Fruit fly (Drosophila melanogaster) whole organism, embryonic: ENCODE results near the gene CG13086.

Source experiments
- CG10321 ChIP-seq: fragments of 200-800 bp; sonication (Bioruptor generic); IDR thresholded peaks from 2 replicates; pipeline ENCODE4 v1.3.6; 2022; ENCODE audit warnings: missing biosample characterization, missing genetic modification characterization
- CG10979 ChIP-seq: fragments of 200-800 bp; sonication (Bioruptor generic); optimal IDR thresholded peaks from 2 replicates; lab custom pipeline; 2018; ENCODE audit warnings: missing biosample characterization, mild to moderate bottlenecking, missing genetic modification characterization, moderate library complexity
- CG11247 ChIP-seq: fragments of 200-800 bp; sonication (Bioruptor generic); IDR thresholded peaks from 2 replicates; pipeline ENCODE4 v1.3.6; 2022; ENCODE audit warnings: missing biosample characterization, missing genetic modification characterization
- CG11696 ChIP-seq: fragments of 200-800 bp; sonication (Bioruptor generic); IDR thresholded peaks from 2 replicates; pipeline ENCODE4 v1.3.6; 2022; ENCODE audit warnings: missing biosample characterization, missing genetic modification characterization
- CG12236 ChIP-seq: fragments of 200-800 bp; sonication (Bioruptor generic); optimal IDR thresholded peaks from 2 replicates; lab custom pipeline; 2016; ENCODE audit warnings: missing biosample characterization, missing genetic modification characterization
- CG12299 ChIP-seq: fragments of 200-800 bp; sonication (Bioruptor generic); optimal IDR thresholded peaks from 2 replicates; lab custom pipeline; 2018; ENCODE audit warnings: missing biosample characterization, mild to moderate bottlenecking, missing genetic modification characterization
- CG13775 ChIP-seq: fragments of 200-800 bp; sonication (Bioruptor generic); optimal IDR thresholded peaks from 3 replicates; lab custom pipeline; 2017; ENCODE audit warnings: missing biosample characterization, mild to moderate bottlenecking, missing genetic modification characterization
- CG15011 ChIP-seq: fragments of 200-800 bp; sonication (Bioruptor generic); optimal IDR thresholded peaks from 3 replicates; lab custom pipeline; 2018; ENCODE audit warnings: missing biosample characterization, mild to moderate bottlenecking, missing genetic modification characterization
- CG15601 ChIP-seq: fragments of 200-800 bp; sonication (Bioruptor generic); optimal IDR thresholded peaks from 3 replicates; lab custom pipeline; 2019; ENCODE audit warnings: missing biosample characterization, mild to moderate bottlenecking, missing genetic modification characterization, moderate library complexity
- CG16813 ChIP-seq: fragments of 200-800 bp; sonication (Bioruptor generic); IDR thresholded peaks from 3 replicates; pipeline ENCODE4 v1.3.6; 2022; ENCODE audit warnings: missing biosample characterization, missing genetic modification characterization; ENCODE audit not compliant: partially characterized antibody
- CG17328 ChIP-seq: fragments of 200-800 bp; sonication (Bioruptor generic); IDR thresholded peaks from 2 replicates; pipeline ENCODE4 v1.3.6; 2022; ENCODE audit warnings: missing biosample characterization, missing genetic modification characterization
- CG1792 ChIP-seq: fragments of 200-800 bp; sonication (Bioruptor generic); optimal IDR thresholded peaks from 2 replicates; lab custom pipeline; 2016; ENCODE audit warnings: missing biosample characterization, missing genetic modification characterization
- CG2712 ChIP-seq: fragments of 200-800 bp; optimal IDR thresholded peaks from 3 replicates; lab custom pipeline; 2019; ENCODE audit warnings: missing biosample characterization, mild to moderate bottlenecking, missing genetic modification characterization, moderate library complexity
- CG2889 ChIP-seq: fragments of 200-800 bp; sonication (Bioruptor generic); IDR thresholded peaks from 3 replicates; pipeline ENCODE4 v1.3.6; 2022; ENCODE audit warnings: missing biosample characterization, missing genetic modification characterization
- CG30403 ChIP-seq: fragments of 200-800 bp; sonication (Bioruptor generic); optimal IDR thresholded peaks from 3 replicates; lab custom pipeline; 2016; ENCODE audit warnings: missing biosample characterization, missing genetic modification characterization
- CG30431 ChIP-seq: fragments of 200-800 bp; sonication (Bioruptor generic); optimal IDR thresholded peaks from 2 replicates; lab custom pipeline; 2017; ENCODE audit warnings: missing biosample characterization, missing genetic modification characterization
- CG32767 ChIP-seq: fragments of 200-800 bp; sonication (Bioruptor generic); IDR thresholded peaks from 2 replicates; pipeline ENCODE4 v1.3.6; 2022; ENCODE audit warnings: missing biosample characterization, missing genetic modification characterization
- CG33213 ChIP-seq: fragments of 200-800 bp; sonication (Bioruptor generic); optimal IDR thresholded peaks from 3 replicates; lab custom pipeline; 2016; ENCODE audit warnings: missing biosample characterization, missing genetic modification characterization
- CG34224 ChIP-seq: fragments of 200-800 bp; sonication (Bioruptor generic); IDR thresholded peaks from 3 replicates; pipeline ENCODE4 v1.3.6; 2022; ENCODE audit warnings: missing biosample characterization, missing genetic modification characterization; ENCODE audit not compliant: partially characterized antibody
- CG5180 ChIP-seq: fragments of 200-800 bp; sonication (Bioruptor generic); optimal IDR thresholded peaks from 3 replicates; lab custom pipeline; 2017; ENCODE audit warnings: missing biosample characterization, missing genetic modification characterization, mild to moderate bottlenecking, moderate library complexity, missing genetic modification reagents
- CG6791 ChIP-seq: fragments of 200-800 bp; sonication (Bioruptor generic); IDR thresholded peaks from 3 replicates; pipeline ENCODE4 v1.3.6; 2022; ENCODE audit warnings: missing biosample characterization, missing genetic modification characterization; ENCODE audit not compliant: partially characterized antibody
- Camta ChIP-seq: fragments of 200-800 bp; sonication (Bioruptor generic); optimal IDR thresholded peaks from 2 replicates; lab custom pipeline; 2016; ENCODE audit warnings: missing biosample characterization, missing genetic modification characterization
- CrebB ChIP-seq: fragments of 200-800 bp; sonication (Bioruptor generic); optimal IDR thresholded peaks from 3 replicates; lab custom pipeline; 2018; ENCODE audit warnings: missing biosample characterization, mild to moderate bottlenecking, missing genetic modification characterization
- Dll ChIP-seq: fragments of 200-800 bp; sonication (Bioruptor generic); IDR thresholded peaks from 4 replicates; pipeline ENCODE4 v1.3.6; 2022; ENCODE audit warnings: missing biosample characterization, missing genetic modification characterization; ENCODE audit not compliant: partially characterized antibody
- HHEX ChIP-seq: fragments of 200-800 bp; sonication (Bioruptor generic); optimal IDR thresholded peaks from 3 replicates; lab custom pipeline; 2017; ENCODE audit warnings: missing biosample characterization, mild to moderate bottlenecking, missing genetic modification characterization, missing genetic modification reagents
- Hr78 ChIP-seq, 2 experiments: fragments of 200-800 bp in 1 of 2; fragments of >200 bp in 1 of 2; sonication (Bioruptor generic) in 1 of 2; optimal IDR thresholded peaks; 2 replicates each; lab custom pipeline; 2017 to 2019; ENCODE audit warnings: missing biosample characterization in 2 of 2, missing genetic modification characterization in 2 of 2, mild to moderate bottlenecking in 1 of 2, moderate library complexity in 1 of 2
- Lhr ChIP-seq: fragments of 200-800 bp; sonication (Bioruptor generic); optimal IDR thresholded peaks from 3 replicates; lab custom pipeline; 2017; ENCODE audit warnings: mild to moderate bottlenecking, missing biosample characterization, missing genetic modification reagents, missing genetic modification characterization
- Lpt ChIP-seq: fragments of >200 bp; optimal IDR thresholded peaks from 2 replicates; lab custom pipeline; 2018; ENCODE audit warnings: missing biosample characterization, missing genetic modification characterization
- Mrtf ChIP-seq: fragments of 200-800 bp; sonication (Bioruptor generic); IDR thresholded peaks from 3 replicates; pipeline ENCODE4 v1.3.6; 2022; ENCODE audit warnings: missing biosample characterization, missing genetic modification characterization
- Spps ChIP-seq: fragments of 200-800 bp; sonication (Bioruptor generic); optimal IDR thresholded peaks from 2 replicates; lab custom pipeline; 2018; ENCODE audit warnings: missing biosample characterization, mild to moderate bottlenecking, missing genetic modification characterization
- Sry-δ ChIP-seq: fragments of 200-800 bp; sonication (Bioruptor generic); optimal IDR thresholded peaks from 2 replicates; lab custom pipeline; 2016; ENCODE audit warnings: missing biosample characterization, missing genetic modification characterization
- Stat92E ChIP-seq, 3 experiments: fragments of >200 bp in 2 of 3; fragments of 200-800 bp in 1 of 3; sonication (Bioruptor generic) in 1 of 3; optimal IDR thresholded peaks; 2 replicates each; lab custom pipeline; 2017 to 2019; ENCODE audit warnings: missing biosample characterization in 3 of 3, missing genetic modification characterization in 3 of 3, mild to moderate bottlenecking in 1 of 3, moderate library complexity in 1 of 3
- ab ChIP-seq: fragments of 200-800 bp; sonication (Bioruptor generic); optimal IDR thresholded peaks from 2 replicates; lab custom pipeline; 2016; ENCODE audit warnings: missing biosample characterization, missing genetic modification characterization
- abd-A ChIP-seq: fragments of 200-800 bp; sonication (Bioruptor generic); optimal IDR thresholded peaks from 3 replicates; lab custom pipeline; 2019; ENCODE audit warnings: missing biosample characterization, mild to moderate bottlenecking, missing genetic modification characterization, moderate library complexity
- chif ChIP-seq, 2 experiments: fragments of 200-800 bp; sonication (Bioruptor generic); optimal IDR thresholded peaks; 3 replicates each; lab custom pipeline; 2016; ENCODE audit warnings: missing biosample characterization in 2 of 2, missing genetic modification characterization in 2 of 2
- danr ChIP-seq: fragments of 200-800 bp; sonication (Bioruptor generic); IDR thresholded peaks from 2 replicates; pipeline ENCODE4 v1.3.6; 2022; ENCODE audit warnings: missing biosample characterization, missing genetic modification characterization
- dysf ChIP-seq: fragments of 200-800 bp; sonication (Bioruptor generic); IDR thresholded peaks from 3 replicates; pipeline ENCODE4 v1.3.6; 2022; ENCODE audit warnings: missing biosample characterization, missing genetic modification characterization
- fd3F ChIP-seq: fragments of 200-800 bp; sonication (Bioruptor generic); optimal IDR thresholded peaks from 2 replicates; lab custom pipeline; 2018; ENCODE audit warnings: missing biosample characterization, mild to moderate bottlenecking, missing genetic modification characterization, moderate library complexity
- gfzf ChIP-seq: fragments of 200-800 bp; sonication (Bioruptor generic); optimal IDR thresholded peaks from 2 replicates; lab custom pipeline; 2016; ENCODE audit warnings: missing biosample characterization, mild to moderate bottlenecking, missing genetic modification characterization, moderate library complexity
- h ChIP-seq: fragments of >200 bp; optimal IDR thresholded peaks from 2 replicates; lab custom pipeline; 2017
- jigr1 ChIP-seq: fragments of 200-800 bp; sonication (Bioruptor generic); IDR thresholded peaks from 3 replicates; pipeline ENCODE4 v1.3.6; 2022; ENCODE audit warnings: missing biosample characterization, missing genetic modification characterization
- kni ChIP-seq: fragments of 200-800 bp; sonication (Bioruptor generic); optimal IDR thresholded peaks from 3 replicates; lab custom pipeline; 2017; ENCODE audit warnings: mild to moderate bottlenecking, missing biosample characterization, missing genetic modification reagents, missing genetic modification characterization
- nau ChIP-seq: fragments of 200-800 bp; sonication (Bioruptor generic); optimal IDR thresholded peaks from 3 replicates; lab custom pipeline; 2017; ENCODE audit warnings: missing biosample characterization, mild to moderate bottlenecking, missing genetic modification characterization, missing genetic modification reagents
- pita ChIP-seq: fragments of 200-800 bp; sonication (Bioruptor generic); optimal IDR thresholded peaks from 2 replicates; lab custom pipeline; 2017; ENCODE audit warnings: missing biosample characterization, mild to moderate bottlenecking, missing genetic modification characterization
- pnt ChIP-seq: fragments of 200-800 bp; sonication (Bioruptor generic); optimal IDR thresholded peaks from 3 replicates; lab custom pipeline; 2016; ENCODE audit warnings: missing biosample characterization, missing genetic modification characterization
- rib ChIP-seq: fragments of 200-800 bp; sonication (Bioruptor generic); IDR thresholded peaks from 2 replicates; pipeline ENCODE4 v1.3.6; 2022; ENCODE audit warnings: missing biosample characterization, missing genetic modification characterization
- sob ChIP-seq: fragments of 200-800 bp; sonication (Bioruptor generic); IDR thresholded peaks from 2 replicates; pipeline ENCODE4 v1.3.6; 2022; ENCODE audit warnings: missing biosample characterization, missing genetic modification characterization
- ssp ChIP-seq: fragments of 200-800 bp; sonication (Bioruptor generic); IDR thresholded peaks from 2 replicates; pipeline ENCODE4 v1.3.6; 2022; ENCODE audit warnings: missing biosample characterization, missing genetic modification characterization
- ttk ChIP-seq: fragments of 200-800 bp; sonication (Bioruptor generic); IDR thresholded peaks from 2 replicates; pipeline ENCODE4 v2.1.2; 2022; ENCODE audit warnings: missing biosample characterization, missing genetic modification characterization
- zfh2 ChIP-seq: fragments of 200-800 bp; sonication (Bioruptor generic); optimal IDR thresholded peaks from 2 replicates; lab custom pipeline; 2016; ENCODE audit warnings: missing biosample characterization, missing genetic modification characterization

CG13086 gene

DNA sequence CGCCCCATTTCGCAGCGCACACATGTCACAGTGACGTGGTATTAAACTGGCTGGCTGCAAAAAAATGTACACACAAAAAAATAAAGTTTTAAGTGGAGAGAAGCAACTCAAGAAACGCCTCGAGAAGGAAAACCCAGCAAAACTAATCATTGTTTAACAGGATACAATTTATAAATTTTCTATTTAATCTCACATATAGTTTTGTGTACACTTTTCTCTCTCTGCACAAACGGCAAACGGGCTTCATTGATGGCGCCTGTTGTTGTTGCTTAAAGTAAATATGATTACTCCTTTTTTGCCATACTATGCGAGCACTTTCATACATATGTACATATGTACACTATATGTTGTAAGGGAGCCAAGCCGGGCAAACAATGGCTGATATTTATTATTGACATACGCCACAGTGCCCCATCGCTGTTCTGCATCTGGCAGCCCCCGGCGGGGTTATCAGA lies 6.1 kb upstream of the CG13086 start (continued):
- TF ChIP-seq kni (GFP tag; lab: Kevin White, UChicago) (no peak), jigr1 (GFP tag; lab: Robert Waterston, UW) (no peak), Hr78 (GFP tag; optimal IDR thresholded peaks at IDR 0.05; lab: Kevin White, UChicago) (peak in 1 of 2 experiments; percentile 7), Spps (tag; lab: Kevin White, UChicago) (peak; percentile 46), HHEX (peak; percentile 37), nau (GFP tag; lab: Kevin White, UChicago) (peak; percentile 33), CG10979 (tag; lab: Kevin White, UChicago) (peak; percentile 72), ab (peak; percentile 59), abd-A (tag; lab: Kevin White, UChicago) (no peak), CG33213 (peak; percentile 50), CG1792 (GFP tag; lab: Kevin White, UChicago) (peak; percentile 32), h (lab: Kevin White, UChicago) (no peak), Lhr (GFP tag; lab: Kevin White, UChicago) (peak; percentile 55), CG5180 (GFP tag; lab: Kevin White, UChicago) (no peak), gfzf (GFP tag; lab: Kevin White, UChicago) (no peak), Mrtf (GFP tag; lab: Robert Waterston, UW) (no peak), CG30431 (peak; percentile 58), zfh2 (no peak), CG6791 (GFP tag; lab: Robert Waterston, UW) (no peak), Dll (GFP tag; lab: Robert Waterston, UW) (no peak), fd3F (no peak), CG2712 (peak; percentile 64), CG10321 (no peak), CrebB (tag; lab: Kevin White, UChicago) (peak; percentile 2), CG15011 (no peak), CG32767 (no peak), rib (GFP tag; lab: Robert Waterston, UW) (no peak), CG12236 (GFP tag; lab: Kevin White, UChicago) (peak; percentile 58), CG34224 (no peak), Lpt (GFP tag; lab: Kevin White, UChicago) (no peak), CG15601 (tag; lab: Kevin White, UChicago) (peak; percentile 33), dysf (0 out of 3 replicates have a peak, but pooled peaks have one; percentile 30), CG12299 (tag; lab: Kevin White, UChicago) (no peak), ssp (peak; percentile 29; the same call in 1 of the 2 replicates), CG30403 (GFP tag; lab: Kevin White, UChicago) (peak; percentile 61), chif (GFP tag; optimal IDR thresholded peaks at IDR 0.05; lab: Kevin White, UChicago) (peak; percentile 65 to 71), Camta (GFP tag; lab: Kevin White, UChicago) (peak; percentile 23), Sry-δ (GFP tag; lab: Kevin White, UChicago) (peak; percentile 13), sob (GFP tag; lab: Robert Waterston, UW) (no peak; the same call in 1 of the 2 replicates), CG11247 (GFP tag; lab: Robert Waterston, UW) (no peak), danr (GFP tag; lab: Robert Waterston, UW) (no peak), CG13775 (GFP tag; lab: Kevin White, UChicago) (peak; percentile 52), CG2889 (GFP tag; lab: Robert Waterston, UW) (no peak), pita (GFP tag; lab: Kevin White, UChicago) (no peak), CG11696 (GFP tag; lab: Robert Waterston, UW) (no peak), CG17328 (GFP tag; lab: Robert Waterston, UW) (peak; percentile 67; the same call in 1 of the 2 replicates), ttk (GFP tag; lab: Robert Waterston, UW) (no peak), CG16813 (no peak), Stat92E (GFP tag; optimal IDR thresholded peaks at IDR 0.05; lab: Kevin White, UChicago) (no peak), pnt (GFP tag; lab: Kevin White, UChicago) (peak; percentile 20)
